Fruit fly (Drosophila melanogaster) whole organism, embryonic: Measurements from ENCODE around the gene Gyc89Da.

ENCODE experiments used
- CG10267 ChIP-seq: fragments of 200-800 bp; sonication (Bioruptor generic); optimal IDR thresholded peaks from 2 replicates; lab custom pipeline; 2018; ENCODE audit warnings: missing biosample characterization, mild to moderate bottlenecking, missing genetic modification characterization, moderate library complexity
- CG11247 ChIP-seq: fragments of 200-800 bp; sonication (Bioruptor generic); IDR thresholded peaks from 2 replicates; pipeline ENCODE4 v1.3.6; 2022; ENCODE audit warnings: missing biosample characterization, missing genetic modification characterization
- CG11560 ChIP-seq: fragments of 200-800 bp; sonication (Bioruptor generic); IDR thresholded peaks from 3 replicates; pipeline ENCODE4 v1.3.6; 2022; ENCODE audit warnings: missing biosample characterization, missing genetic modification characterization
- CG12155 ChIP-seq: fragments of 200-800 bp; sonication (Bioruptor generic); optimal IDR thresholded peaks from 3 replicates; lab custom pipeline; 2016; ENCODE audit warnings: missing biosample characterization, missing genetic modification characterization
- CG12391 ChIP-seq: fragments of 200-800 bp; sonication (Bioruptor generic); optimal IDR thresholded peaks from 3 replicates; lab custom pipeline; 2018; ENCODE audit warnings: missing biosample characterization, mild to moderate bottlenecking, missing genetic modification characterization, moderate library complexity
- CG12744 ChIP-seq: fragments of 200-800 bp; sonication (Bioruptor generic); optimal IDR thresholded peaks from 2 replicates; lab custom pipeline; 2016; ENCODE audit warnings: missing biosample characterization, missing genetic modification characterization
- CG14441 ChIP-seq: fragments of 200-800 bp; sonication (Bioruptor generic); IDR thresholded peaks from 2 replicates; pipeline ENCODE4 v1.3.6; 2022; ENCODE audit warnings: missing biosample characterization, missing genetic modification characterization
- CG14667 ChIP-seq: fragments of 200-800 bp; sonication (Bioruptor generic); IDR thresholded peaks from 2 replicates; pipeline ENCODE4 v1.3.6; 2022; ENCODE audit warnings: missing biosample characterization, missing genetic modification characterization
- CG15479 ChIP-seq: fragments of 200-800 bp; sonication (Bioruptor generic); optimal IDR thresholded peaks from 3 replicates; lab custom pipeline; 2019; ENCODE audit warnings: missing biosample characterization, mild to moderate bottlenecking, missing genetic modification characterization, moderate library complexity
- CG16779 ChIP-seq: fragments of 200-800 bp; sonication (Bioruptor generic); IDR thresholded peaks from 2 replicates; pipeline ENCODE4 v1.3.6; 2022; ENCODE audit warnings: missing biosample characterization, missing genetic modification characterization
- CG16863 ChIP-seq: fragments of 200-800 bp; sonication (Bioruptor generic); optimal IDR thresholded peaks from 3 replicates; lab custom pipeline; 2016; ENCODE audit warnings: missing biosample characterization, missing genetic modification characterization
- CG17328 ChIP-seq: fragments of 200-800 bp; sonication (Bioruptor generic); IDR thresholded peaks from 2 replicates; pipeline ENCODE4 v1.3.6; 2022; ENCODE audit warnings: missing biosample characterization, missing genetic modification characterization
- CG17802 ChIP-seq: fragments of 200-800 bp; sonication (Bioruptor generic); optimal IDR thresholded peaks from 2 replicates; lab custom pipeline; 2018; ENCODE audit warnings: missing biosample characterization, mild to moderate bottlenecking, missing genetic modification characterization, moderate library complexity
- CG18262 ChIP-seq: fragments of 200-800 bp; optimal IDR thresholded peaks from 3 replicates; lab custom pipeline; 2019; ENCODE audit warnings: missing biosample characterization, mild to moderate bottlenecking, missing genetic modification characterization, moderate library complexity
- CG3065 ChIP-seq: fragments of 200-800 bp; sonication (Bioruptor generic); optimal IDR thresholded peaks from 2 replicates; lab custom pipeline; 2016; ENCODE audit warnings: missing biosample characterization, missing genetic modification characterization
- CG31388 ChIP-seq: fragments of 200-800 bp; sonication (Bioruptor generic); optimal IDR thresholded peaks from 2 replicates; lab custom pipeline; 2016; ENCODE audit warnings: missing biosample characterization, missing genetic modification characterization
- CG3407 ChIP-seq: fragments of 200-800 bp; sonication (Bioruptor generic); optimal IDR thresholded peaks from 2 replicates; lab custom pipeline; 2018; ENCODE audit warnings: missing biosample characterization, mild to moderate bottlenecking, missing genetic modification characterization
- CG7928 ChIP-seq: fragments of 200-800 bp; sonication (Bioruptor generic); optimal IDR thresholded peaks from 2 replicates; lab custom pipeline; 2017; ENCODE audit warnings: missing biosample characterization, mild to moderate bottlenecking, missing genetic modification characterization
- Camta ChIP-seq: fragments of 200-800 bp; sonication (Bioruptor generic); optimal IDR thresholded peaks from 2 replicates; lab custom pipeline; 2016; ENCODE audit warnings: missing biosample characterization, missing genetic modification characterization
- Chrac-16 ChIP-seq: fragments of 200-800 bp; sonication (Bioruptor generic); optimal IDR thresholded peaks from 3 replicates; lab custom pipeline; 2016; ENCODE audit warnings: missing biosample characterization, missing genetic modification characterization
- Dip3 ChIP-seq: fragments of 200-800 bp; sonication (Bioruptor generic); optimal IDR thresholded peaks from 3 replicates; lab custom pipeline; 2016; ENCODE audit warnings: missing biosample characterization, missing genetic modification characterization
- Fer2 ChIP-seq: fragments of 200-800 bp; sonication (Bioruptor generic); optimal IDR thresholded peaks from 2 replicates; lab custom pipeline; 2018; ENCODE audit warnings: missing biosample characterization, mild to moderate bottlenecking, missing genetic modification characterization, moderate library complexity
- Fer3 ChIP-seq: fragments of 200-800 bp; sonication (Bioruptor generic); optimal IDR thresholded peaks from 2 replicates; lab custom pipeline; 2018; ENCODE audit warnings: missing biosample characterization, mild to moderate bottlenecking, missing genetic modification characterization, moderate library complexity
- H2.0 ChIP-seq: fragments of 200-800 bp; sonication (Bioruptor generic); IDR thresholded peaks from 2 replicates; pipeline ENCODE4 v1.3.6; 2022; ENCODE audit warnings: missing biosample characterization, missing genetic modification characterization
- Hmr ChIP-seq: fragments of 200-800 bp; sonication (Bioruptor generic); optimal IDR thresholded peaks from 3 replicates; lab custom pipeline; 2017; ENCODE audit warnings: mild to moderate bottlenecking, missing biosample characterization, missing genetic modification reagents, missing genetic modification characterization
- Lpt ChIP-seq: fragments of >200 bp; optimal IDR thresholded peaks from 2 replicates; lab custom pipeline; 2018; ENCODE audit warnings: missing biosample characterization, missing genetic modification characterization
- MBD-R2 ChIP-seq: fragments of 200-800 bp; sonication (Bioruptor generic); IDR thresholded peaks from 2 replicates; pipeline ENCODE4 v1.3.6; 2022; ENCODE audit warnings: missing biosample characterization, missing genetic modification characterization
- Mad ChIP-seq: fragments of 200-800 bp; sonication (Bioruptor generic); optimal IDR thresholded peaks from 2 replicates; lab custom pipeline; 2016; ENCODE audit warnings: missing biosample characterization, missing genetic modification characterization
- Stat92E ChIP-seq, 3 experiments: fragments of >200 bp in 2 of 3; fragments of 200-800 bp in 1 of 3; sonication (Bioruptor generic) in 1 of 3; optimal IDR thresholded peaks; 2 replicates each; lab custom pipeline; 2017 to 2019; ENCODE audit warnings: missing biosample characterization in 3 of 3, missing genetic modification characterization in 3 of 3, mild to moderate bottlenecking in 1 of 3, moderate library complexity in 1 of 3
- chm ChIP-seq: fragments of 200-800 bp; sonication (Bioruptor generic); IDR thresholded peaks from 2 replicates; pipeline ENCODE4 v1.3.6; 2022; ENCODE audit warnings: missing biosample characterization, missing genetic modification characterization
- ci ChIP-seq: fragments of 200-800 bp; sonication (Bioruptor generic); IDR thresholded peaks from 3 replicates; pipeline ENCODE4 v1.3.6; 2022; ENCODE audit warnings: missing biosample characterization, missing genetic modification characterization
- crol ChIP-seq: fragments of 200-800 bp; sonication (Bioruptor generic); IDR thresholded peaks from 2 replicates; pipeline ENCODE4 v1.3.6; 2022; ENCODE audit warnings: missing biosample characterization, missing genetic modification characterization
- danr ChIP-seq: fragments of 200-800 bp; sonication (Bioruptor generic); IDR thresholded peaks from 2 replicates; pipeline ENCODE4 v1.3.6; 2022; ENCODE audit warnings: missing biosample characterization, missing genetic modification characterization
- ewg ChIP-seq: fragments of 200-800 bp; sonication (Bioruptor generic); optimal IDR thresholded peaks from 3 replicates; lab custom pipeline; 2017; ENCODE audit warnings: mild to moderate bottlenecking, missing biosample characterization, missing genetic modification reagents, missing genetic modification characterization
- gro ChIP-seq: fragments of 200-800 bp; sonication (Bioruptor generic); optimal IDR thresholded peaks from 2 replicates; lab custom pipeline; 2016; ENCODE audit warnings: missing biosample characterization, missing genetic modification characterization
- gsb-n ChIP-seq: fragments of 200-800 bp; sonication (Bioruptor generic); optimal IDR thresholded peaks from 3 replicates; lab custom pipeline; 2018; ENCODE audit warnings: missing biosample characterization, mild to moderate bottlenecking, missing genetic modification characterization
- hb ChIP-seq: fragments of 200-800 bp; sonication (Bioruptor generic); IDR thresholded peaks from 3 replicates; pipeline ENCODE4 v1.3.6; 2022; ENCODE audit warnings: missing biosample characterization, missing genetic modification characterization; ENCODE audit not compliant: partially characterized antibody
- hkb ChIP-seq, 2 experiments: fragments of 200-800 bp in 1 of 2; fragments of >200 bp in 1 of 2; sonication (Bioruptor generic) in 1 of 2; IDR thresholded peaks in 1 of 2; optimal IDR thresholded peaks in 1 of 2; 2 replicates each; pipeline versions ENCODE4 v1.3.6 to Lab custom; 2017 to 2022; ENCODE audit warnings: missing biosample characterization in 1 of 2, missing genetic modification characterization in 1 of 2
- insv ChIP-seq, 2 experiments: fragments of 200-800 bp; sonication (Bioruptor generic); optimal IDR thresholded peaks; 3 replicates each; lab custom pipeline; 2016 to 2018; ENCODE audit warnings: missing biosample characterization in 2 of 2, missing genetic modification characterization in 2 of 2
- oc ChIP-seq: fragments of 200-800 bp; sonication (Bioruptor generic); optimal IDR thresholded peaks from 2 replicates; lab custom pipeline; 2018; ENCODE audit warnings: missing biosample characterization, mild to moderate bottlenecking, missing genetic modification characterization, moderate library complexity
- ranshi ChIP-seq: fragments of 200-800 bp; sonication (Bioruptor generic); IDR thresholded peaks from 2 replicates; pipeline ENCODE4 v1.3.6; 2022; ENCODE audit warnings: missing biosample characterization, missing genetic modification characterization
- seq ChIP-seq: fragments of 200-800 bp; sonication (Bioruptor generic); IDR thresholded peaks from 2 replicates; pipeline ENCODE4 v1.3.6; 2022; ENCODE audit warnings: missing biosample characterization, missing genetic modification characterization
- slou ChIP-seq: fragments of 200-800 bp; sonication (Bioruptor generic); optimal IDR thresholded peaks from 3 replicates; lab custom pipeline; 2016; ENCODE audit warnings: missing biosample characterization, missing genetic modification characterization
- slp2 ChIP-seq: fragments of 200-800 bp; sonication (Bioruptor generic); optimal IDR thresholded peaks from 2 replicates; lab custom pipeline; 2016; ENCODE audit warnings: missing biosample characterization, missing genetic modification characterization
- sna ChIP-seq: fragments of 200-800 bp; sonication (Bioruptor generic); IDR thresholded peaks from 2 replicates; pipeline ENCODE4 v1.3.6; 2022; ENCODE audit warnings: missing biosample characterization, missing genetic modification characterization; ENCODE audit not compliant: partially characterized antibody
- so ChIP-seq: fragments of 200-800 bp; sonication (Bioruptor generic); IDR thresholded peaks from 3 replicates; pipeline ENCODE4 v1.3.6; 2022; ENCODE audit warnings: missing biosample characterization, missing genetic modification characterization
- stwl ChIP-seq: fragments of 200-800 bp; sonication (Bioruptor generic); optimal IDR thresholded peaks from 3 replicates; lab custom pipeline; 2018; ENCODE audit warnings: missing biosample characterization, mild to moderate bottlenecking, missing genetic modification characterization, moderate library complexity
- tgo ChIP-seq: fragments of 200-800 bp; sonication (Bioruptor generic); IDR thresholded peaks from 3 replicates; pipeline ENCODE4 v1.3.6; 2022; ENCODE audit warnings: missing biosample characterization, missing genetic modification characterization
- tin ChIP-seq: fragments of 200-800 bp; sonication (Bioruptor generic); optimal IDR thresholded peaks from 3 replicates; lab custom pipeline; 2016; ENCODE audit warnings: missing biosample characterization, missing genetic modification characterization
- trh ChIP-seq: fragments of 200-800 bp; sonication (Bioruptor generic); optimal IDR thresholded peaks from 2 replicates; lab custom pipeline; 2016; ENCODE audit warnings: missing biosample characterization, missing genetic modification characterization
- unc-4 ChIP-seq: fragments of 200-800 bp; sonication (Bioruptor generic); IDR thresholded peaks from 2 replicates; pipeline ENCODE4 v1.3.6; 2022; ENCODE audit warnings: missing biosample characterization, missing genetic modification characterization; ENCODE audit not compliant: partially characterized antibody
- unpg ChIP-seq: fragments of 200-800 bp; sonication (Bioruptor generic); optimal IDR thresholded peaks from 3 replicates; lab custom pipeline; 2018; ENCODE audit warnings: missing biosample characterization, mild to moderate bottlenecking, missing genetic modification characterization, moderate library complexity

Gene Gyc89Da

DNA sequence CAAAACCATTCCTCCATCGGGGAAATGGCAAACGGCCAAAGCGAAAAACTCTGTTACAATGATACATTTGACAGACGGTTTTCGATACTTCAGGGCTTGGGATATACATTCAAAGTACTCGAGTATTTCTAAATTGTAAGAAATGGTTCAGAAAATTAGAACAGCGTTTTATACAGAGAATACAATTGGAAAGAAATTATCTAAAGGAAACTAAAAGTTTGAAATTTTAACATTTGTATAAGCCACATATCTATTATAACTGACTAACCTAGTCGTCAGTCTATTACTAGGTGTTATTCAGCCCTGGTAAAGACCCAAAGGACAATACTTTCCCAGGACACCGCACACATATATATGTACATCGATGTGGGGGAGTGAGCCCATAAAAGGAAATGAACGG, 4.1 kb downstream of the Gyc89Da start (continued):
- 0 out of 3 replicates have a peak, but pooled peaks have one; percentile 30 for TF ChIP-seq tgo (GFP tag; lab: Robert Waterston, UW)
- TF ChIP-seq oc (tag; lab: Kevin White, UChicago), result no peak
- TF ChIP-seq slou (GFP tag; lab: Kevin White, UChicago), result no peak
- TF ChIP-seq CG12744 (GFP tag; lab: Kevin White, UChicago), result no peak
- TF ChIP-seq CG7928 (GFP tag; lab: Kevin White, UChicago), result peak; percentile 71
- TF ChIP-seq MBD-R2, result no peak
- TF ChIP-seq crol (GFP tag; lab: Robert Waterston, UW), result no peak
- no peak for TF ChIP-seq CG11247
- TF ChIP-seq insv (GFP tag; optimal IDR thresholded peaks at IDR 0.05; lab: Kevin White, UChicago), result no peak
- TF ChIP-seq unc-4, result no peak
- TF ChIP-seq CG12155 (GFP tag; lab: Kevin White, UChicago), result peak; percentile 7
- TF ChIP-seq Stat92E (GFP tag; optimal IDR thresholded peaks at IDR 0.05; lab: Kevin White, UChicago), result no peak
- TF ChIP-seq danr, result no peak
- no peak for TF ChIP-seq CG15479 (GFP tag; lab: Kevin White, UChicago)
- TF ChIP-seq CG17802 (tag; lab: Kevin White, UChicago), result no peak
- TF ChIP-seq ci (GFP tag; lab: Robert Waterston, UW), result no peak
- TF ChIP-seq ranshi (GFP tag; lab: Robert Waterston, UW), result no peak
- TF ChIP-seq CG16863 (GFP tag; lab: Kevin White, UChicago), result no peak
- TF ChIP-seq so (GFP tag; lab: Robert Waterston, UW), result no peak
- TF ChIP-seq CG14667 (GFP tag; lab: Robert Waterston, UW), result no peak
- TF ChIP-seq CG14441, result no peak
- no peak for TF ChIP-seq slp2 (GFP tag; lab: Kevin White, UChicago)
- TF ChIP-seq Mad (GFP tag; lab: Kevin White, UChicago), result no peak
- TF ChIP-seq ewg (GFP tag; lab: Kevin White, UChicago), result no peak
- TF ChIP-seq sna (GFP tag; lab: Robert Waterston, UW), result no peak
- no peak for TF ChIP-seq Lpt (GFP tag; lab: Kevin White, UChicago)
- TF ChIP-seq H2.0 (GFP tag; lab: Robert Waterston, UW), result no peak
- no peak for TF ChIP-seq CG3407 (GFP tag; lab: Kevin White, UChicago)
- no peak for TF ChIP-seq seq (GFP tag; lab: Robert Waterston, UW)
- TF ChIP-seq Fer2 (tag; lab: Kevin White, UChicago), result peak; percentile 24
- TF ChIP-seq Fer3, result peak; percentile 43
- no peak for TF ChIP-seq CG17328 (GFP tag; lab: Robert Waterston, UW)
- peak; percentile 40 for TF ChIP-seq CG12391 (tag; lab: Kevin White, UChicago)
- TF ChIP-seq Chrac-16, result no peak
- no peak for TF ChIP-seq CG11560 (tag; lab: Robert Waterston, UW)
- peak; percentile 48 for TF ChIP-seq unpg (GFP tag; lab: Kevin White, UChicago)
- TF ChIP-seq Dip3, result no peak
- no peak for TF ChIP-seq CG3065 (GFP tag; lab: Kevin White, UChicago)
- TF ChIP-seq tin (GFP tag; lab: Kevin White, UChicago), result peak; percentile 20
- TF ChIP-seq CG10267 (tag; lab: Kevin White, UChicago), result peak; percentile 32
- TF ChIP-seq CG18262 (tag; lab: Kevin White, UChicago), result peak; percentile 49
- peak; percentile 69 for TF ChIP-seq Hmr
- no peak for TF ChIP-seq chm (GFP tag; lab: Robert Waterston, UW)
- no peak for TF ChIP-seq Camta (GFP tag; lab: Kevin White, UChicago)
- TF ChIP-seq hkb (optimal IDR thresholded peaks at IDR 0.05; lab: Kevin White, UChicago), result no peak
- TF ChIP-seq hkb (GFP tag; IDR thresholded peaks at IDR 0.05; lab: Robert Waterston, UW), result peak; percentile 56
- TF ChIP-seq hb (GFP tag; lab: Robert Waterston, UW), result no peak
- no peak for TF ChIP-seq trh (GFP tag; lab: Kevin White, UChicago)
- TF ChIP-seq gro, result no peak
- no peak for TF ChIP-seq stwl (tag; lab: Kevin White, UChicago)
- no peak for TF ChIP-seq CG16779 (GFP tag; lab: Robert Waterston, UW)
- no peak for TF ChIP-seq CG31388 (GFP tag; lab: Kevin White, UChicago)
- TF ChIP-seq gsb-n (tag; lab: Kevin White, UChicago), result no peak
